Worm (Caenorhabditis elegans) whole organism, L1 larva: Measurements from ENCODE around the gene erp-44.3.

ENCODE experiments used
- C34B4.2 ChIP-seq: sonication (generic microtip); optimal IDR thresholded peaks from 2 replicates; lab custom pipeline; 2017; ENCODE audit warnings: mild to moderate bottlenecking, missing genetic modification characterization, missing compliant biosample characterization
- F16B12.6 ChIP-seq: fragments of 150-350 bp; optimal IDR thresholded peaks from 2 replicates; lab custom pipeline; 2014; ENCODE audit warnings: missing biosample characterization, missing genetic modification characterization
- Y116A8C.19 ChIP-seq: sonication (generic microtip); optimal IDR thresholded peaks from 2 replicates; lab custom pipeline; 2016; ENCODE audit warnings: missing compliant biosample characterization, missing genetic modification characterization, borderline replicate concordance
- ama-1 ChIP-seq: fragments of 150-350 bp; optimal IDR thresholded peaks from 2 replicates; lab custom pipeline; 2014
- blmp-1 ChIP-seq: fragments of 150-350 bp; optimal IDR thresholded peaks from 2 replicates; lab custom pipeline; 2014; ENCODE audit warnings: missing biosample characterization, missing genetic modification characterization
- ceh-8 ChIP-seq: fragments of 200-800 bp; sonication (Bioruptor generic); optimal IDR thresholded peaks from 2 replicates; lab custom pipeline; 2018; ENCODE audit warnings: mild to moderate bottlenecking, missing genetic modification characterization, moderate library complexity, missing compliant biosample characterization
- dpl-1 ChIP-seq, 3 experiments: fragments of 150-350 bp in 2 of 3; sonication (generic microtip) in 1 of 3; optimal IDR thresholded peaks; 2 replicates each; lab custom pipeline; 2014 to 2017; ENCODE audit warnings: missing biosample characterization in 3 of 3, missing genetic modification characterization in 3 of 3, missing genetic modification reagents in 3 of 3
- dsc-1 ChIP-seq: sonication (generic microtip); optimal IDR thresholded peaks from 2 replicates; lab custom pipeline; 2016; ENCODE audit warnings: mild to moderate bottlenecking, missing genetic modification characterization, missing compliant biosample characterization
- efl-1 ChIP-seq, 4 experiments: fragments of 150-350 bp; optimal IDR thresholded peaks in 3 of 4; peaks in 1 of 4; 1 replicate in 1 of 4; 2 replicates in 3 of 4; lab custom pipeline; 2014; ENCODE audit warnings: missing biosample characterization in 2 of 4, missing genetic modification characterization in 2 of 4, missing genetic modification reagents in 2 of 4
- efl-3 ChIP-seq: fragments of 200-800 bp; sonication (Bioruptor generic); optimal IDR thresholded peaks from 2 replicates; lab custom pipeline; 2018; ENCODE audit warnings: mild to moderate bottlenecking, missing genetic modification characterization, missing compliant biosample characterization
- egl-13 ChIP-seq: sonication (generic microtip); optimal IDR thresholded peaks from 2 replicates; lab custom pipeline; 2016; ENCODE audit warnings: missing genotype, missing genetic modification reagents, missing genetic modification characterization, missing compliant biosample characterization
- elt-3 ChIP-seq, 6 experiments: fragments of 150-350 bp in 1 of 6; sonication (generic microtip); optimal IDR thresholded peaks; 2 replicates each; lab custom pipeline; 2017 to 2018; ENCODE audit warnings: missing biosample characterization in 6 of 6, missing genetic modification characterization in 6 of 6, inconsistent platforms in 1 of 6
- fkh-10 ChIP-seq: sonication (generic microtip); optimal IDR thresholded peaks from 2 replicates; lab custom pipeline; 2017; ENCODE audit warnings: missing biosample characterization, missing genetic modification reagents, missing genetic modification characterization
- hlh-17 ChIP-seq: fragments of 200-800 bp; sonication (Bioruptor generic); optimal IDR thresholded peaks from 2 replicates; lab custom pipeline; 2018; ENCODE audit warnings: missing genetic modification characterization, mild to moderate bottlenecking, missing compliant biosample characterization, moderate library complexity, borderline replicate concordance
- irx-1 ChIP-seq: sonication (generic microtip); optimal IDR thresholded peaks from 2 replicates; lab custom pipeline; 2016; ENCODE audit warnings: missing genetic modification characterization, missing compliant biosample characterization
- lin-14 ChIP-seq: fragments of 200-800 bp; sonication (Bioruptor generic); optimal IDR thresholded peaks from 2 replicates; lab custom pipeline; 2018; ENCODE audit warnings: mild to moderate bottlenecking, missing genetic modification characterization, moderate library complexity, missing compliant biosample characterization
- lin-35 ChIP-seq, 2 experiments: fragments of 150-350 bp; optimal IDR thresholded peaks; 2 replicates each; lab custom pipeline; 2014; ENCODE audit warnings: missing biosample characterization in 2 of 2, missing genetic modification characterization in 2 of 2, missing genetic modification reagents in 2 of 2
- mep-1 ChIP-seq: fragments of 150-350 bp; optimal IDR thresholded peaks from 2 replicates; lab custom pipeline; 2014; ENCODE audit warnings: missing biosample characterization, missing genetic modification characterization
- nhr-12 ChIP-seq: sonication (generic microtip); optimal IDR thresholded peaks from 2 replicates; lab custom pipeline; 2017; ENCODE audit warnings: missing biosample characterization, missing genetic modification characterization
- nhr-20 ChIP-seq: sonication (generic microtip); optimal IDR thresholded peaks from 2 replicates; lab custom pipeline; 2016; ENCODE audit warnings: mild to moderate bottlenecking, missing genetic modification characterization, missing compliant biosample characterization
- nhr-47 ChIP-seq: sonication (generic microtip); optimal IDR thresholded peaks from 2 replicates; lab custom pipeline; 2016; ENCODE audit warnings: mild to moderate bottlenecking, missing genetic modification characterization, moderate library complexity, missing compliant biosample characterization
- nhr-71 ChIP-seq: sonication (generic microtip); optimal IDR thresholded peaks from 2 replicates; lab custom pipeline; 2016; ENCODE audit warnings: mild to moderate bottlenecking, missing genetic modification characterization, moderate library complexity, missing compliant biosample characterization
- nhr-85 ChIP-seq: sonication (generic microtip); peaks from one replicate; lab custom pipeline; 2016; ENCODE audit warnings: missing genetic modification characterization, inconsistent platforms, missing compliant biosample characterization
- nhr-90 ChIP-seq: sonication (generic microtip); optimal IDR thresholded peaks from 2 replicates; lab custom pipeline; 2016; ENCODE audit warnings: mild to moderate bottlenecking, missing genetic modification characterization, missing compliant biosample characterization; ENCODE audit not compliant: poor library complexity
- pax-3 ChIP-seq: fragments of 200-800 bp; sonication (Bioruptor generic); optimal IDR thresholded peaks from 2 replicates; lab custom pipeline; 2018; ENCODE audit warnings: mild to moderate bottlenecking, missing genetic modification characterization, moderate library complexity, missing compliant biosample characterization
- pqm-1 ChIP-seq: sonication (generic microtip); optimal IDR thresholded peaks from 3 replicates; lab custom pipeline; 2017; ENCODE audit warnings: missing biosample characterization, missing genetic modification characterization
- snu-23 ChIP-seq: sonication (generic microtip); optimal IDR thresholded peaks from 2 replicates; lab custom pipeline; 2016; ENCODE audit warnings: missing genetic modification characterization, missing compliant biosample characterization
- sptf-1 ChIP-seq: fragments of 150-350 bp; optimal IDR thresholded peaks from 2 replicates; lab custom pipeline; 2014; ENCODE audit warnings: missing biosample characterization, missing genetic modification characterization
- sup-37 ChIP-seq: fragments of 200-800 bp; sonication (Bioruptor generic); optimal IDR thresholded peaks from 2 replicates; lab custom pipeline; 2018; ENCODE audit warnings: mild to moderate bottlenecking, missing genetic modification characterization, missing compliant biosample characterization
- swsn-7 ChIP-seq: sonication (generic microtip); optimal IDR thresholded peaks from 2 replicates; lab custom pipeline; 2016; ENCODE audit warnings: missing genetic modification characterization, missing compliant biosample characterization
- tbx-2 ChIP-seq: sonication (generic microtip); optimal IDR thresholded peaks from 2 replicates; lab custom pipeline; 2016; ENCODE audit warnings: missing genetic modification characterization, missing compliant biosample characterization
- tlp-1 ChIP-seq: fragments of 150-350 bp; optimal IDR thresholded peaks from 2 replicates; lab custom pipeline; 2014; ENCODE audit warnings: missing biosample characterization, missing genetic modification characterization
- unc-130 ChIP-seq: fragments of 150-350 bp; optimal IDR thresholded peaks from 2 replicates; lab custom pipeline; 2017; ENCODE audit warnings: missing biosample characterization, missing genetic modification characterization, inconsistent platforms
- unc-30 ChIP-seq: sonication (generic microtip); optimal IDR thresholded peaks from 2 replicates; lab custom pipeline; 2017; ENCODE audit warnings: missing biosample characterization, missing genetic modification characterization
- unc-98 ChIP-seq: fragments of 200-800 bp; sonication (Bioruptor generic); IDR thresholded peaks from 2 replicates; pipeline ENCODE4 v1.3.6; 2022; ENCODE audit warnings: missing genetic modification characterization, missing compliant biosample characterization
- vab-15 ChIP-seq: sonication (generic microtip); optimal IDR thresholded peaks from 2 replicates; lab custom pipeline; 2017; ENCODE audit warnings: missing genotype, mild to moderate bottlenecking, missing genetic modification characterization, missing compliant biosample characterization
- xbp-1 ChIP-seq: sonication (generic microtip); optimal IDR thresholded peaks from 2 replicates; lab custom pipeline; 2016; ENCODE audit warnings: missing genetic modification characterization, missing compliant biosample characterization

erp-44.3 gene

ce11 chrIV:8096375-8096774 is 26.1 kb upstream of the erp-44.3 start:
- TF ChIP-seq blmp-1 (tag; lab: Kevin White, UChicago) (peak; percentile 60), sup-37 (GFP tag; lab: Kevin White, UChicago) (no peak)

ce11 chrIV:8099601-8100000 is 22.8 kb upstream of the erp-44.3 start, which contains the start of gene Y42H9AR.2:
Gene Y42H9AR.2, plus strand, starts transcription at chrIV:8099901.
- TF ChIP-seq dpl-1 (GFP tag; optimal IDR thresholded peaks at IDR 0.05; lab: Kevin White, UChicago) (no peak), nhr-47 (tag; lab: Kevin White, UChicago) (no peak), xbp-1 (tag; lab: Kevin White, UChicago) (no peak), F16B12.6 (no peak), blmp-1 (tag; lab: Kevin White, UChicago) (no peak), elt-3 (tag; optimal IDR thresholded peaks at IDR 0.05; lab: Kevin White, UChicago) (no peak), ama-1 (lab: Kevin White, UChicago) (no peak), efl-1 (optimal IDR thresholded peaks at IDR 0.05; lab: Kevin White, UChicago) (no peak), efl-1 (GFP tag; optimal IDR thresholded peaks at IDR 0.05 in 1 of 2; lab: Kevin White, UChicago) (no peak), dsc-1 (tag; lab: Kevin White, UChicago) (no peak), efl-3 (GFP tag; lab: Kevin White, UChicago) (no peak), C34B4.2 (no peak), egl-13 (tag; lab: Kevin White, UChicago) (no peak), unc-130 (tag; lab: Kevin White, UChicago) (no peak), pax-3 (tag; lab: Kevin White, UChicago) (no peak)
- TF ChIP-seq, all 84 proteins: peak for 0

ce11 chrIV:8102231-8102630 is 20.2 kb upstream of the erp-44.3 start, which contains the start of gene Y42H9AR.5:
Gene Y42H9AR.5, plus strand, starts transcription at chrIV:8102531.
- no peak for TF ChIP-seq mep-1 (tag; lab: Kevin White, UChicago)
- no peak for TF ChIP-seq sup-37 (GFP tag; lab: Kevin White, UChicago)
- TF ChIP-seq ceh-8 (GFP tag; lab: Kevin White, UChicago) = no peak
- TF ChIP-seq dsc-1 (tag; lab: Kevin White, UChicago) = no peak
- no peak for TF ChIP-seq irx-1 (tag; lab: Kevin White, UChicago)
- TF ChIP-seq elt-3 (tag; optimal IDR thresholded peaks at IDR 0.05; lab: Kevin White, UChicago) = no peak
- no peak for TF ChIP-seq pqm-1 (tag; lab: Kevin White, UChicago)
- no peak for TF ChIP-seq vab-15 (tag; lab: Kevin White, UChicago)
- TF ChIP-seq sptf-1 (tag; lab: Kevin White, UChicago) = no peak
- TF ChIP-seq fkh-10 = no peak
- no peak for TF ChIP-seq unc-30 (tag; lab: Kevin White, UChicago)
- TF ChIP-seq nhr-47 (tag; lab: Kevin White, UChicago) = no peak
- no peak for TF ChIP-seq swsn-7 (tag; lab: Kevin White, UChicago)
- no peak for TF ChIP-seq Y116A8C.19 (tag; lab: Kevin White, UChicago)
- no peak for TF ChIP-seq unc-98

- TF ChIP-seq snu-23 (GFP tag; lab: Kevin White, UChicago) (peak; percentile 0), elt-3 (tag; optimal IDR thresholded peaks at IDR 0.05; lab: Kevin White, UChicago) (peak in 5 of 6 experiments; percentile 16 to 83 (median 64)), blmp-1 (tag; lab: Kevin White, UChicago) (peak; percentile 34), dsc-1 (tag; lab: Kevin White, UChicago) (no peak), lin-35 (GFP tag; optimal IDR thresholded peaks at IDR 0.05; lab: Kevin White, UChicago) (peak in 1 of 2 experiments; percentile 21), nhr-20 (tag; lab: Kevin White, UChicago) (peak; percentile 86), nhr-90 (tag; lab: Kevin White, UChicago) (peak; percentile 12), nhr-12 (tag; lab: Kevin White, UChicago) (no peak), nhr-85 (tag; lab: Kevin White, UChicago) (peak; percentile 86), nhr-71 (tag; lab: Kevin White, UChicago) (peak; percentile 43), tbx-2 (peak; percentile 32), tlp-1 (tag; lab: Kevin White, UChicago) (no peak), lin-14 (GFP tag; lab: Kevin White, UChicago) (peak; percentile 26), hlh-17 (GFP tag; lab: Kevin White, UChicago) (no peak)
These were observed 19.3 kb upstream of the erp-44.3 start for ce11 chrIV:8103196-8103595.
